Worm (Caenorhabditis elegans) whole organism, L2 larva: ENCODE data around the gene gstk-1.
A peak's percentile ranks its signal among the peaks of the same experiment; 100 is the strongest.

Experiments
- C34F6.9 ChIP-seq: fragments of 150-350 bp; optimal IDR thresholded peaks from 2 replicates; lab custom pipeline; 2014; ENCODE audit warnings: missing biosample characterization, missing genetic modification characterization
- F13H6.1 ChIP-seq: sonication (generic microtip); optimal IDR thresholded peaks from 2 replicates; lab custom pipeline; 2016; ENCODE audit warnings: missing genetic modification characterization, missing compliant biosample characterization
- R02D3.7 ChIP-seq: fragments of 150-350 bp; optimal IDR thresholded peaks from 2 replicates; lab custom pipeline; 2014; ENCODE audit warnings: missing biosample characterization, missing genetic modification characterization
- Y55F3AM.14 ChIP-seq: fragments of 200-800 bp; sonication (Bioruptor generic); optimal IDR thresholded peaks from 2 replicates; lab custom pipeline; 2018; ENCODE audit warnings: mild to moderate bottlenecking, missing genetic modification characterization, missing compliant biosample characterization
- ZK546.5 ChIP-seq: sonication (generic microtip); optimal IDR thresholded peaks from 2 replicates; lab custom pipeline; 2017; ENCODE audit warnings: missing biosample characterization, missing genetic modification characterization
- alr-1 ChIP-seq: fragments of 150-350 bp; optimal IDR thresholded peaks from 2 replicates; lab custom pipeline; 2014; ENCODE audit warnings: missing biosample characterization, missing genetic modification characterization
- aly-2 ChIP-seq: fragments of 150-350 bp; optimal IDR thresholded peaks from 2 replicates; lab custom pipeline; 2014; ENCODE audit warnings: missing biosample characterization, missing genetic modification characterization
- ama-1 ChIP-seq: fragments of 150-350 bp; optimal IDR thresholded peaks from 2 replicates; lab custom pipeline; 2018; ENCODE audit warnings: inconsistent platforms
- blmp-1 ChIP-seq: sonication (generic microtip); optimal IDR thresholded peaks from 2 replicates; lab custom pipeline; 2017; ENCODE audit warnings: missing genetic modification characterization, mild to moderate bottlenecking, missing compliant biosample characterization, antibody characterized with exemption, moderate library complexity; ENCODE audit not compliant: insufficient read depth
- ceh-16 ChIP-seq: fragments of 150-350 bp; optimal IDR thresholded peaks from 2 replicates; lab custom pipeline; 2014; ENCODE audit warnings: missing biosample characterization, missing genetic modification characterization
- ceh-82 ChIP-seq: fragments of 150-350 bp; optimal IDR thresholded peaks from 2 replicates; lab custom pipeline; 2014; ENCODE audit warnings: missing biosample characterization, missing genetic modification characterization
- crh-2 ChIP-seq: sonication (generic microtip); optimal IDR thresholded peaks from 2 replicates; lab custom pipeline; 2017; ENCODE audit warnings: missing biosample characterization, missing genetic modification characterization
- dmd-4 ChIP-seq: sonication (generic microtip); optimal IDR thresholded peaks from 2 replicates; lab custom pipeline; 2017; ENCODE audit warnings: missing biosample characterization, missing genetic modification characterization
- egl-27 ChIP-seq: sonication (generic microtip); optimal IDR thresholded peaks from 3 replicates; lab custom pipeline; 2017; ENCODE audit warnings: missing biosample characterization, missing genetic modification reagents, missing genetic modification characterization
- elt-1 ChIP-seq: fragments of 150-350 bp; optimal IDR thresholded peaks from 2 replicates; lab custom pipeline; 2014; ENCODE audit warnings: missing biosample characterization, missing genetic modification characterization
- elt-3 ChIP-seq: sonication (generic microtip); optimal IDR thresholded peaks from 2 replicates; lab custom pipeline; 2017; ENCODE audit warnings: missing biosample characterization, missing genetic modification characterization
- fos-1 ChIP-seq: fragments of 150-350 bp; optimal IDR thresholded peaks from 2 replicates; lab custom pipeline; 2014; ENCODE audit warnings: missing biosample characterization, missing genetic modification characterization
- gmeb-1 ChIP-seq: fragments of 150-350 bp; optimal IDR thresholded peaks from 2 replicates; lab custom pipeline; 2014; ENCODE audit warnings: missing biosample characterization, missing genetic modification characterization
- lin-11 ChIP-seq: fragments of 150-350 bp; sonication (generic microtip); optimal IDR thresholded peaks from 2 replicates; lab custom pipeline; 2014; ENCODE audit warnings: missing biosample characterization, missing genetic modification characterization, inconsistent platforms, mixed read lengths
- lin-13 ChIP-seq: fragments of 150-350 bp; optimal IDR thresholded peaks from 2 replicates; lab custom pipeline; 2014; ENCODE audit warnings: missing biosample characterization, missing genetic modification reagents, missing genetic modification characterization
- lin-39 ChIP-seq: fragments of 150-350 bp; optimal IDR thresholded peaks from 2 replicates; lab custom pipeline; 2014; ENCODE audit warnings: missing biosample characterization, missing genetic modification reagents, missing genetic modification characterization
- lsy-2 ChIP-seq, 2 experiments: fragments of 150-350 bp in 1 of 2; sonication (generic microtip) in 1 of 2; optimal IDR thresholded peaks; 2 replicates each; lab custom pipeline; 2014 to 2017; ENCODE audit warnings: missing biosample characterization in 2 of 2, missing genetic modification characterization in 2 of 2
- mab-5 ChIP-seq: fragments of 150-350 bp; optimal IDR thresholded peaks from 2 replicates; lab custom pipeline; 2014; ENCODE audit warnings: missing biosample characterization, missing genetic modification characterization
- mbf-1 ChIP-seq: sonication (generic microtip); optimal IDR thresholded peaks from 2 replicates; lab custom pipeline; 2017; ENCODE audit warnings: missing biosample characterization, missing genetic modification characterization
- mdl-1 ChIP-seq, 2 experiments: fragments of 150-350 bp in 1 of 2; sonication (generic microtip) in 1 of 2; optimal IDR thresholded peaks; 2 replicates each; lab custom pipeline; 2017; ENCODE audit warnings: missing biosample characterization in 2 of 2, missing genetic modification characterization in 2 of 2
- nhr-10 ChIP-seq: sonication (generic microtip); optimal IDR thresholded peaks from 2 replicates; lab custom pipeline; 2017; ENCODE audit warnings: missing biosample characterization, missing genetic modification characterization
- nhr-11 ChIP-seq: fragments of 150-350 bp; optimal IDR thresholded peaks from 2 replicates; lab custom pipeline; 2014; ENCODE audit warnings: missing biosample characterization, missing genetic modification characterization
- nhr-12 ChIP-seq: fragments of 150-350 bp; optimal IDR thresholded peaks from 2 replicates; lab custom pipeline; 2014; ENCODE audit warnings: missing biosample characterization, missing genetic modification characterization
- nhr-129 ChIP-seq: fragments of 150-350 bp; optimal IDR thresholded peaks from 2 replicates; lab custom pipeline; 2014; ENCODE audit warnings: missing biosample characterization, missing genetic modification characterization
- nhr-21 ChIP-seq: fragments of 150-350 bp; optimal IDR thresholded peaks from 2 replicates; lab custom pipeline; 2014; ENCODE audit warnings: missing biosample characterization, missing genetic modification characterization
- nhr-23 ChIP-seq: fragments of 150-350 bp; optimal IDR thresholded peaks from 2 replicates; lab custom pipeline; 2014; ENCODE audit warnings: missing biosample characterization, missing genetic modification reagents, missing genetic modification characterization
- nhr-237 ChIP-seq: fragments of 150-350 bp; optimal IDR thresholded peaks from 2 replicates; lab custom pipeline; 2014; ENCODE audit warnings: missing biosample characterization, missing genetic modification characterization
- nhr-25 ChIP-seq: fragments of 150-350 bp; sonication (generic microtip); optimal IDR thresholded peaks from 3 replicates; lab custom pipeline; 2014; ENCODE audit warnings: missing biosample characterization, missing genetic modification characterization
- nhr-6 ChIP-seq: fragments of 150-350 bp; optimal IDR thresholded peaks from 2 replicates; lab custom pipeline; 2014; ENCODE audit warnings: missing biosample characterization, missing genetic modification characterization
- nhr-77 ChIP-seq: fragments of 150-350 bp; optimal IDR thresholded peaks from 2 replicates; lab custom pipeline; 2014; ENCODE audit warnings: missing biosample characterization, missing genetic modification characterization
- peb-1 ChIP-seq: fragments of 150-350 bp; optimal IDR thresholded peaks from 2 replicates; lab custom pipeline; 2014; ENCODE audit warnings: missing biosample characterization, missing genetic modification characterization
- sem-4 ChIP-seq: fragments of 150-350 bp; optimal IDR thresholded peaks from 2 replicates; lab custom pipeline; 2014; ENCODE audit warnings: missing biosample characterization, missing genetic modification reagents, missing genetic modification characterization
- skn-1 ChIP-seq: sonication (generic microtip); optimal IDR thresholded peaks from 2 replicates; lab custom pipeline; 2017; ENCODE audit warnings: missing biosample characterization, missing genetic modification characterization
- sma-3 ChIP-seq: sonication (generic microtip); optimal IDR thresholded peaks from 2 replicates; lab custom pipeline; 2016; ENCODE audit warnings: missing genetic modification reagents, missing genetic modification characterization, missing compliant biosample characterization
- sma-9 ChIP-seq, 2 experiments: fragments of 150-350 bp in 1 of 2; sonication (generic microtip) in 1 of 2; optimal IDR thresholded peaks; 2 replicates each; lab custom pipeline; 2014 to 2016; ENCODE audit warnings: missing genetic modification characterization in 2 of 2, mild to moderate bottlenecking in 1 of 2, missing biosample characterization in 1 of 2, missing compliant biosample characterization in 1 of 2, missing genetic modification reagents in 1 of 2, moderate library complexity in 1 of 2
- snpc-4 ChIP-seq: fragments of 150-350 bp; optimal IDR thresholded peaks from 2 replicates; lab custom pipeline; 2014; ENCODE audit warnings: missing biosample characterization, missing genetic modification characterization
- unc-39 ChIP-seq: fragments of 150-350 bp; optimal IDR thresholded peaks from 2 replicates; lab custom pipeline; 2014; ENCODE audit warnings: missing biosample characterization, missing genetic modification characterization
- unc-55 ChIP-seq: fragments of 150-350 bp; sonication (generic microtip); optimal IDR thresholded peaks from 3 replicates; lab custom pipeline; 2014; ENCODE audit warnings: missing biosample characterization, missing genetic modification reagents, missing genetic modification characterization
- unc-62 ChIP-seq: fragments of 150-350 bp; optimal IDR thresholded peaks from 2 replicates; lab custom pipeline; 2014; ENCODE audit warnings: missing biosample characterization, missing genetic modification reagents, missing genetic modification characterization
- zag-1 ChIP-seq: fragments of 150-350 bp; optimal IDR thresholded peaks from 2 replicates; lab custom pipeline; 2014; ENCODE audit warnings: missing biosample characterization, missing genetic modification characterization
- ztf-1 ChIP-seq: fragments of 200-800 bp; sonication (Bioruptor generic); conservative IDR thresholded peaks from 2 replicates; pipeline ENCODE4 v1.3.6; 2022; ENCODE audit warnings: missing genetic modification characterization, missing compliant biosample characterization
- ztf-11 ChIP-seq: sonication (generic microtip); optimal IDR thresholded peaks from 2 replicates; lab custom pipeline; 2017; ENCODE audit warnings: missing biosample characterization, missing genetic modification characterization
- ztf-4 ChIP-seq: fragments of 150-350 bp; optimal IDR thresholded peaks from 2 replicates; lab custom pipeline; 2014; ENCODE audit warnings: missing biosample characterization, missing genetic modification characterization

The gstk-1 gene

DNA sequence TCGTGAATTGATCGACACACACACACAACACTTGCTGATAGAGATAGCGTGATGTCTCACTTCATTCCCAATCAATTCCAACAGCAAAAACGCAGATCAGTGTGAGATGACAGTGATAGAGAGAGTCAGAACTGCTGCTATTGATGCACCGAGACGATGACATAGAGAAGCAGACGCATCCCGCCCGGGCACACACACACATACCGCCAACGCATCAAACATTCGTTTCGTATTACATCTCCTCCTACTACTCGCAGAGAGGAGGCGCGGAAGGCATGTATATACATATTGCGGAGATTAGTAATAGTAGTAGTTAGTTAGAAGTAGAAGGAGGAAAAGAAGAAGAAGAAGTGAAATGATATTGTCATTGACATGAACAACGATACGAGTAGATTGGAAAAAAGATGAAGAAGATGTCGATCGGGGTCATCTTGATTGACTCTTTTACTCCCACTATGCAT, 37.1 kb upstream of the gstk-1 start:
- peak; percentile 70 for TF ChIP-seq F13H6.1 (tag; lab: Kevin White, UChicago)
- TF ChIP-seq fos-1 (tag; lab: Kevin White, UChicago) = peak; percentile 95
- no peak for TF ChIP-seq mab-5 (tag; lab: Kevin White, UChicago)
- TF ChIP-seq nhr-77 (tag; lab: Kevin White, UChicago) = no peak
- TF ChIP-seq ztf-1 (GFP tag; lab: Robert Waterston, UW) = no peak
- TF ChIP-seq gmeb-1 (tag; lab: Kevin White, UChicago) = no peak
- TF ChIP-seq egl-27 (tag; lab: Kevin White, UChicago) = peak; percentile 50
- no peak for TF ChIP-seq alr-1
- TF ChIP-seq ztf-11 (tag; lab: Kevin White, UChicago) = no peak
- no peak for TF ChIP-seq nhr-6 (tag; lab: Kevin White, UChicago)
- no peak for TF ChIP-seq ceh-82 (tag; lab: Kevin White, UChicago)
- TF ChIP-seq lin-11 (tag; lab: Kevin White, UChicago) = no peak
- TF ChIP-seq peb-1 (tag; lab: Kevin White, UChicago) = no peak
- no peak for TF ChIP-seq ZK546.5 (tag; lab: Kevin White, UChicago)
- TF ChIP-seq nhr-129 (tag; lab: Kevin White, UChicago) = peak; percentile 86
- TF ChIP-seq unc-55 (GFP tag; lab: Kevin White, UChicago) = no peak
- TF ChIP-seq mdl-1 (tag; optimal IDR thresholded peaks at IDR 0.05; lab: Kevin White, UChicago) = no peak
- TF ChIP-seq C34F6.9 (tag; lab: Kevin White, UChicago) = peak; percentile 41
- TF ChIP-seq nhr-237 (tag; lab: Kevin White, UChicago) = no peak
- peak; percentile 81 for TF ChIP-seq elt-1 (tag; lab: Kevin White, UChicago)
- TF ChIP-seq sem-4 (tag; lab: Kevin White, UChicago) = no peak
- TF ChIP-seq ama-1 = peak; percentile 19
- TF ChIP-seq aly-2 (tag; lab: Kevin White, UChicago) = no peak
- TF ChIP-seq Y55F3AM.14 (GFP tag; lab: Kevin White, UChicago) = no peak
- peak in 1 of 2 experiments; percentile 49 for TF ChIP-seq lsy-2 (tag; optimal IDR thresholded peaks at IDR 0.05; lab: Kevin White, UChicago)
- TF ChIP-seq nhr-25 = peak; percentile 31
- TF ChIP-seq ceh-16 = peak; percentile 62
- TF ChIP-seq lin-13 (GFP tag; lab: Kevin White, UChicago) = peak; percentile 5
- peak; percentile 45 for TF ChIP-seq crh-2 (tag; lab: Kevin White, UChicago)
- TF ChIP-seq unc-62 = no peak
- no peak for TF ChIP-seq snpc-4 (tag; lab: Kevin White, UChicago)
- peak; percentile 73 for TF ChIP-seq sma-3 (GFP tag; lab: Kevin White, UChicago)
- TF ChIP-seq nhr-21 (tag; lab: Kevin White, UChicago) = peak; percentile 67
- TF ChIP-seq elt-3 (tag; lab: Kevin White, UChicago) = no peak
- TF ChIP-seq lin-39 (tag; lab: Kevin White, UChicago) = no peak
- TF ChIP-seq skn-1 (tag; lab: Kevin White, UChicago) = peak; percentile 32
- TF ChIP-seq nhr-11 = no peak
- TF ChIP-seq nhr-10 (tag; lab: Kevin White, UChicago) = no peak
- TF ChIP-seq blmp-1 = peak; percentile 13
- TF ChIP-seq sma-9 (GFP tag; optimal IDR thresholded peaks at IDR 0.05; lab: Kevin White, UChicago) = peak; percentile 39
- no peak for TF ChIP-seq sma-9 (tag; optimal IDR thresholded peaks at IDR 0.05; lab: Kevin White, UChicago)
- no peak for TF ChIP-seq mbf-1 (tag; lab: Kevin White, UChicago)
- no peak for TF ChIP-seq R02D3.7 (tag; lab: Kevin White, UChicago)
- TF ChIP-seq zag-1 (tag; lab: Kevin White, UChicago) = no peak
- no peak for TF ChIP-seq nhr-12 (tag; lab: Kevin White, UChicago)
- TF ChIP-seq nhr-23 (tag; lab: Kevin White, UChicago) = no peak
- TF ChIP-seq dmd-4 (tag; lab: Kevin White, UChicago) = no peak
- TF ChIP-seq unc-39 (tag; lab: Kevin White, UChicago) = no peak
- no peak for TF ChIP-seq ztf-4 (tag; lab: Kevin White, UChicago)
